Fruit fly (Drosophila melanogaster): ENCODE data around the gene CG17294.
A peak's percentile ranks its signal among the peaks of the same experiment; 100 is the strongest.

CG17294 gene

dm6 chr2L:8362273-8362954, 14.4 kb upstream of the CG17294 start, which contains the start of gene CG7627 (continued):
- TF ChIP-seq Hsf (GFP tag; optimal IDR thresholded peaks at IDR 0.05) (peak; percentile 74), CG17612 (GFP tag; IDR thresholded peaks at IDR 0.05) (no peak), pita (GFP tag; optimal IDR thresholded peaks at IDR 0.05) (no peak), zen (tag; optimal IDR thresholded peaks at IDR 0.05) (peak; percentile 11), CG11398 (GFP tag; optimal IDR thresholded peaks at IDR 0.05) (no peak), CoRest (tag; optimal IDR thresholded peaks at IDR 0.05) (peak; percentile 68), NfI (GFP tag; optimal IDR thresholded peaks at IDR 0.05) (peak; percentile 52), CG15696 (tag; optimal IDR thresholded peaks at IDR 0.05) (peak; percentile 65), org-1 (GFP tag; optimal IDR thresholded peaks at IDR 0.05) (peak; percentile 59), Pdp1 (GFP tag; optimal IDR thresholded peaks at IDR 0.05) (peak; percentile 35 to 70), CG14050 (GFP tag; IDR thresholded peaks at IDR 0.05) (peak; percentile 52; the same call in 2 of the 3 replicates), gce (GFP tag; IDR thresholded peaks at IDR 0.05) (peak; percentile 31; the same call in 1 of the 3 replicates), eyg (GFP tag; optimal IDR thresholded peaks at IDR 0.05) (peak; percentile 50), CG18599 (GFP tag; optimal IDR thresholded peaks at IDR 0.05) (peak; percentile 94), CHES-1-like (GFP tag; optimal IDR thresholded peaks at IDR 0.05) (peak; percentile 84), peb (GFP tag; IDR thresholded peaks at IDR 0.05) (peak; percentile 65), CG11695 (GFP tag; IDR thresholded peaks at IDR 0.05) (peak; percentile 72; the same call in 2 of the 3 replicates), CG6689 (GFP tag; IDR thresholded peaks at IDR 0.05) (peak; percentile 75), CG4617 (GFP tag; optimal IDR thresholded peaks at IDR 0.05; ENCODE audit: borderline replicate concordance) (no peak), CG7987 (GFP tag; optimal IDR thresholded peaks at IDR 0.05) (peak; percentile 38), CG6765 (GFP tag; optimal IDR thresholded peaks at IDR 0.05) (peak; percentile 67), HmgD (GFP tag; optimal IDR thresholded peaks at IDR 0.05) (peak; percentile 65), TFAM (GFP tag; optimal IDR thresholded peaks at IDR 0.05) (no peak), Hr3 (GFP tag; optimal IDR thresholded peaks at IDR 0.05) (peak; percentile 62), cwo (GFP tag; optimal IDR thresholded peaks at IDR 0.05) (peak; percentile 83), CG3995 (GFP tag; optimal IDR thresholded peaks at IDR 0.05) (peak; percentile 7), BEAF-32 (GFP tag; optimal IDR thresholded peaks at IDR 0.05) (no peak), Blimp-1 (GFP tag; optimal IDR thresholded peaks at IDR 0.05) (peak; percentile 66), CG11093 (GFP tag; IDR thresholded peaks at IDR 0.05) (peak; percentile 63; the same call in 1 of the 3 replicates), CG4282 (GFP tag; optimal IDR thresholded peaks at IDR 0.05) (no peak), CG17829 (tag; optimal IDR thresholded peaks at IDR 0.05) (peak; percentile 72), Dad (GFP tag; optimal IDR thresholded peaks at IDR 0.05) (peak; percentile 61), GATAe (GFP tag; conservative IDR thresholded peaks at IDR 0.05) (peak; percentile 38; the same call in 1 of the 2 replicates), CG17359 (tag; optimal IDR thresholded peaks at IDR 0.05) (peak; percentile 81), CG18764 (GFP tag; optimal IDR thresholded peaks at IDR 0.05) (no peak), z (GFP tag; IDR thresholded peaks at IDR 0.05) (no peak), Dll (GFP tag; IDR thresholded peaks at IDR 0.05; ENCODE audit: partially characterized antibody) (no peak), wor (GFP tag; IDR thresholded peaks at IDR 0.05) (peak; percentile 47), CG1529 (GFP tag; optimal IDR thresholded peaks at IDR 0.05) (peak; percentile 20), zfh2 (GFP tag; optimal IDR thresholded peaks at IDR 0.05) (peak; percentile 74), pb (GFP tag; optimal IDR thresholded peaks at IDR 0.05) (peak; percentile 67), CG14441 (GFP tag; IDR thresholded peaks at IDR 0.05) (peak; percentile 80), fd64A (GFP tag; optimal IDR thresholded peaks at IDR 0.05) (no peak), CG34422 (GFP tag; IDR thresholded peaks at IDR 0.05) (peak; percentile 79), gsb-n (tag; optimal IDR thresholded peaks at IDR 0.05) (peak; percentile 19), tll (GFP tag; optimal IDR thresholded peaks at IDR 0.05) (no peak), p53 (GFP tag; optimal IDR thresholded peaks at IDR 0.05) (peak; percentile 9), CG6175 (GFP tag; IDR thresholded peaks at IDR 0.05) (peak; percentile 74; the same call in 2 of the 3 replicates), CG7745 (tag; optimal IDR thresholded peaks at IDR 0.05) (no peak)
